Worm (Caenorhabditis elegans): ENCODE data around the gene ZK418.7.

ZK418.7 gene

DNA sequence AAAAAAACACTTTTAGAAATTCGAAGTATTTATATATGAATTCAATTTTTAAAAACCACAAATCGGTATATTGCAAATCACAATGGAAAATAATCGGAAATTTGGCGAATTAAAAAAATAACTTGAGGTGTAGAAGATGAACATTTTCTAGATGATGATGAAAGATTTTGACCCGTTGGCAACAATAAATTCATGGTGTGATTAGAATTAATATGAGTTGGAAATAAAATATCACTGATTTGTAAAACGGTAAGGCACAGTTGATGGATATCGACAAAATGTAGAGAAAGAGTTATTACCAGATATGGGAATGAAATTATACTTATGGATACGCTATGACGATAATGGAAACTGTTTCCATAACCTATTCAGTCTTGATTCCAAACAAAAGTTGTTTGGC lies 31.7 kb upstream of the ZK418.7 start:
- TF ChIP-seq ces-1 (GFP tag; optimal IDR thresholded peaks at IDR 0.05) (no peak), ham-2 (GFP tag; optimal IDR thresholded peaks at IDR 0.05) (no peak), lin-13 (tag; optimal IDR thresholded peaks at IDR 0.05) (no peak)

ce11 chrIII:7111793-7112192 lies 31.2 kb upstream of the ZK418.7 start, which contains the start of gene B0280.7:
Gene B0280.7, minus strand, starts transcription at chrIII:7111893.
- TF ChIP-seq unc-39 (tag; optimal IDR thresholded peaks at IDR 0.05) (no peak), unc-62 (GFP tag; optimal IDR thresholded peaks at IDR 0.05) (no peak), tbx-8 (GFP tag; optimal IDR thresholded peaks at IDR 0.05) (no peak), ceh-83 (GFP tag; optimal IDR thresholded peaks at IDR 0.05) (no peak), nhr-28 (tag; optimal IDR thresholded peaks at IDR 0.05) (no peak), ham-2 (GFP tag; optimal IDR thresholded peaks at IDR 0.05) (no peak), hlh-1 (tag; optimal IDR thresholded peaks at IDR 0.05) (no peak), nhr-237 (tag; optimal IDR thresholded peaks at IDR 0.05) (no peak), lin-13 (tag; optimal IDR thresholded peaks at IDR 0.05) (no peak), blmp-1 (tag; optimal IDR thresholded peaks at IDR 0.05) (no peak), pha-4 (tag; optimal IDR thresholded peaks at IDR 0.05) (no peak)

ce11 chrIII:7107965-7108364 lies 27.4 kb upstream of the ZK418.7 start, which contains the start of gene odd-1:
Gene odd-1, plus strand, starts transcription at chrIII:7108313.
- TF ChIP-seq tbx-8 (GFP tag; optimal IDR thresholded peaks at IDR 0.05), result no peak
- TF ChIP-seq nhr-76 (tag; optimal IDR thresholded peaks at IDR 0.05), result no peak
- no peak for TF ChIP-seq ceh-83 (GFP tag; optimal IDR thresholded peaks at IDR 0.05)
- no peak for TF ChIP-seq lsy-2 (tag; optimal IDR thresholded peaks at IDR 0.05)
- TF ChIP-seq ceh-39 (tag; optimal IDR thresholded peaks at IDR 0.05), result no peak
- TF ChIP-seq nhr-12 (tag; optimal IDR thresholded peaks at IDR 0.05), result no peak
- TF ChIP-seq unc-39 (tag; optimal IDR thresholded peaks at IDR 0.05), result no peak
- no peak for TF ChIP-seq ceh-43 (GFP tag; optimal IDR thresholded peaks at IDR 0.05)
- TF ChIP-seq drap-1 (GFP tag; optimal IDR thresholded peaks at IDR 0.05), result no peak
- TF ChIP-seq ham-2 (GFP tag; optimal IDR thresholded peaks at IDR 0.05), result no peak
- TF ChIP-seq bed-3 (GFP tag; optimal IDR thresholded peaks at IDR 0.05), result no peak
- no peak for TF ChIP-seq lin-32 (GFP tag; optimal IDR thresholded peaks at IDR 0.05)
- TF ChIP-seq sem-2 (GFP tag; optimal IDR thresholded peaks at IDR 0.05), result no peak
- no peak for TF ChIP-seq pha-4 (tag; optimal IDR thresholded peaks at IDR 0.05)
- TF ChIP-seq sptf-1 (tag; optimal IDR thresholded peaks at IDR 0.05), result no peak
- no peak for TF ChIP-seq lin-13 (tag; optimal IDR thresholded peaks at IDR 0.05)
- no peak for TF ChIP-seq mep-1 (tag; optimal IDR thresholded peaks at IDR 0.05)
- no peak for TF ChIP-seq zip-8 (tag; optimal IDR thresholded peaks at IDR 0.05)
- TF ChIP-seq mab-5 (tag; optimal IDR thresholded peaks at IDR 0.05), result no peak
- no peak for TF ChIP-seq hlh-1 (tag; optimal IDR thresholded peaks at IDR 0.05)

- TF ChIP-seq flh-1 (GFP tag; optimal IDR thresholded peaks at IDR 0.05) (no peak), ceh-83 (GFP tag; optimal IDR thresholded peaks at IDR 0.05) (no peak), unc-120 (tag; optimal IDR thresholded peaks at IDR 0.05; ENCODE audit: poor library complexity, severe bottlenecking) (no peak), M03D4.4 (tag; optimal IDR thresholded peaks at IDR 0.05) (no peak)
Observed at ce11 chrIII:7106854-7107253, 26.3 kb upstream of the ZK418.7 start.

ce11 chrIII:7103940-7104440 lies 23.4 kb upstream of the ZK418.7 start, which contains the start of gene cpg-2:
Gene cpg-2, minus strand, starts transcription at chrIII:7103990.
- no peak for TF ChIP-seq nhr-2 (tag; optimal IDR thresholded peaks at IDR 0.05)
- TF ChIP-seq blmp-1 (tag; optimal IDR thresholded peaks at IDR 0.05), result no peak
- TF ChIP-seq unc-62 (GFP tag; optimal IDR thresholded peaks at IDR 0.05), result no peak
- TF ChIP-seq elt-1 (tag; optimal IDR thresholded peaks at IDR 0.05; ENCODE audit: borderline replicate concordance, insufficient read depth), result no peak
- TF ChIP-seq ztf-11 (tag; optimal IDR thresholded peaks at IDR 0.05), result no peak
- TF ChIP-seq nhr-76 (tag; optimal IDR thresholded peaks at IDR 0.05), result no peak
- TF ChIP-seq mls-2 (tag; optimal IDR thresholded peaks at IDR 0.05), result no peak
- no peak for TF ChIP-seq snpc-4 (tag; optimal IDR thresholded peaks at IDR 0.05)
